Worm (Caenorhabditis elegans) whole organism, late embryonic: ENCODE measurements around the gene ZC449.4.
A peak's percentile ranks its signal among the peaks of the same experiment; 100 is the strongest.

Experiments used
- C08G9.2 ChIP-seq: sonication (generic microtip); optimal IDR thresholded peaks from 2 replicates; lab custom pipeline; 2016; ENCODE audit warnings: mild to moderate bottlenecking, missing genetic modification characterization, moderate library complexity, missing compliant biosample characterization
- C38D4.7 ChIP-seq: fragments of 200-800 bp; sonication (Bioruptor generic); optimal IDR thresholded peaks from 2 replicates; lab custom pipeline; 2018; ENCODE audit warnings: mild to moderate bottlenecking, missing genetic modification characterization, moderate library complexity, missing compliant biosample characterization
- F13H6.1 ChIP-seq: sonication (generic microtip); optimal IDR thresholded peaks from 2 replicates; lab custom pipeline; 2016; ENCODE audit warnings: missing genetic modification characterization, missing compliant biosample characterization
- K02D7.2 ChIP-seq: sonication (generic microtip); optimal IDR thresholded peaks from 2 replicates; lab custom pipeline; 2017; ENCODE audit warnings: mild to moderate bottlenecking, missing genetic modification characterization, missing compliant biosample characterization
- K09A11.1 ChIP-seq: sonication (generic microtip); optimal IDR thresholded peaks from 2 replicates; lab custom pipeline; 2017; ENCODE audit warnings: antibody characterized with exemption, mild to moderate bottlenecking, missing genetic modification characterization, missing compliant biosample characterization; ENCODE audit not compliant: insufficient read depth
- T23F11.4 ChIP-seq: fragments of 200-800 bp; sonication (Bioruptor generic); optimal IDR thresholded peaks from 2 replicates; lab custom pipeline; 2018; ENCODE audit warnings: mild to moderate bottlenecking, missing genetic modification characterization, missing compliant biosample characterization
- ama-1 ChIP-seq: fragments of 150-350 bp; optimal IDR thresholded peaks from 2 replicates; lab custom pipeline; 2014
- ceh-14 ChIP-seq: sonication (generic microtip); optimal IDR thresholded peaks from 2 replicates; lab custom pipeline; 2016; ENCODE audit warnings: missing genotype, missing genetic modification characterization, missing compliant biosample characterization
- ceh-19 ChIP-seq: fragments of 200-800 bp; sonication (Bioruptor generic); optimal IDR thresholded peaks from 2 replicates; lab custom pipeline; 2018; ENCODE audit warnings: mild to moderate bottlenecking, missing genetic modification characterization, missing compliant biosample characterization
- ceh-2 ChIP-seq: sonication (generic microtip); optimal IDR thresholded peaks from 2 replicates; lab custom pipeline; 2016; ENCODE audit warnings: missing genotype, missing genetic modification characterization, missing compliant biosample characterization
- ceh-24 ChIP-seq: sonication (generic microtip); optimal IDR thresholded peaks from 2 replicates; lab custom pipeline; 2016; ENCODE audit warnings: mild to moderate bottlenecking, missing genetic modification characterization, missing compliant biosample characterization
- ceh-34 ChIP-seq: sonication (generic microtip); optimal IDR thresholded peaks from 2 replicates; lab custom pipeline; 2016; ENCODE audit warnings: mild to moderate bottlenecking, missing genetic modification characterization, missing compliant biosample characterization
- ceh-45 ChIP-seq: fragments of 200-800 bp; sonication (Bioruptor generic); IDR thresholded peaks from 2 replicates; pipeline ENCODE4 v1.3.6; 2022; ENCODE audit warnings: missing genetic modification reagents, missing genetic modification characterization, missing compliant biosample characterization
- ceh-9 ChIP-seq: sonication (generic microtip); optimal IDR thresholded peaks from 2 replicates; lab custom pipeline; 2016; ENCODE audit warnings: mild to moderate bottlenecking, missing genetic modification characterization, inconsistent platforms, missing compliant biosample characterization
- dve-1 ChIP-seq: sonication (generic microtip); optimal IDR thresholded peaks from 2 replicates; lab custom pipeline; 2017; ENCODE audit warnings: antibody characterized with exemption, mild to moderate bottlenecking, missing genetic modification characterization, missing compliant biosample characterization
- elt-2 ChIP-seq: sonication (generic microtip); optimal IDR thresholded peaks from 2 replicates; lab custom pipeline; 2016; ENCODE audit warnings: missing genetic modification reagents, missing genetic modification characterization, missing compliant biosample characterization
- elt-4 ChIP-seq: sonication (generic microtip); optimal IDR thresholded peaks from 2 replicates; lab custom pipeline; 2016; ENCODE audit warnings: missing genetic modification characterization, missing compliant biosample characterization
- eyg-1 ChIP-seq: sonication (generic microtip); optimal IDR thresholded peaks from 2 replicates; lab custom pipeline; 2016; ENCODE audit warnings: missing genotype, missing genetic modification characterization, missing compliant biosample characterization
- fax-1 ChIP-seq: sonication (generic microtip); optimal IDR thresholded peaks from 2 replicates; lab custom pipeline; 2016; ENCODE audit warnings: missing genotype, missing genetic modification characterization, missing compliant biosample characterization
- fkh-10 ChIP-seq: fragments of 150-350 bp; optimal IDR thresholded peaks from 2 replicates; lab custom pipeline; 2014; ENCODE audit warnings: missing biosample characterization, missing genetic modification reagents, missing genetic modification characterization
- gmeb-2 ChIP-seq: sonication (generic microtip); optimal IDR thresholded peaks from 2 replicates; lab custom pipeline; 2016; ENCODE audit warnings: missing genetic modification characterization, inconsistent platforms, missing compliant biosample characterization
- hlh-15 ChIP-seq: sonication (generic microtip); optimal IDR thresholded peaks from 2 replicates; lab custom pipeline; 2016; ENCODE audit warnings: missing genetic modification characterization, missing compliant biosample characterization
- lin-11 ChIP-seq: fragments of 200-800 bp; sonication (Bioruptor generic); optimal IDR thresholded peaks from 2 replicates; lab custom pipeline; 2018; ENCODE audit warnings: mild to moderate bottlenecking, missing genetic modification characterization, missing compliant biosample characterization
- mec-3 ChIP-seq: sonication (generic microtip); optimal IDR thresholded peaks from 2 replicates; lab custom pipeline; 2016; ENCODE audit warnings: borderline replicate concordance, missing genetic modification characterization, missing compliant biosample characterization
- nfya-1 ChIP-seq: sonication (generic microtip); optimal IDR thresholded peaks from 2 replicates; lab custom pipeline; 2017; ENCODE audit warnings: missing genetic modification characterization, mild to moderate bottlenecking, missing compliant biosample characterization, antibody characterized with exemption, moderate library complexity
- nhr-232 ChIP-seq: sonication (generic microtip); optimal IDR thresholded peaks from 2 replicates; lab custom pipeline; 2016; ENCODE audit warnings: missing genetic modification characterization, missing compliant biosample characterization
- npax-4 ChIP-seq: sonication (generic microtip); optimal IDR thresholded peaks from 2 replicates; lab custom pipeline; 2016; ENCODE audit warnings: missing genetic modification characterization, missing compliant biosample characterization
- odd-2 ChIP-seq: sonication (generic microtip); optimal IDR thresholded peaks from 2 replicates; lab custom pipeline; 2017; ENCODE audit warnings: antibody characterized with exemption, mild to moderate bottlenecking, missing genetic modification characterization, missing compliant biosample characterization
- pag-3 ChIP-seq: sonication (generic microtip); optimal IDR thresholded peaks from 2 replicates; lab custom pipeline; 2016; ENCODE audit warnings: missing compliant biosample characterization, missing genetic modification characterization, borderline replicate concordance
- pax-1 ChIP-seq: fragments of 150-350 bp; optimal IDR thresholded peaks from 2 replicates; lab custom pipeline; 2014; ENCODE audit warnings: missing biosample characterization, missing genetic modification characterization
- pha-2 ChIP-seq: sonication (generic microtip); optimal IDR thresholded peaks from 2 replicates; lab custom pipeline; 2017; ENCODE audit warnings: mild to moderate bottlenecking, missing genetic modification characterization, missing compliant biosample characterization
- sox-2 ChIP-seq: fragments of 200-800 bp; sonication (Bioruptor generic); IDR thresholded peaks from 2 replicates; pipeline ENCODE4 v1.3.6; 2022; ENCODE audit warnings: missing genetic modification reagents, missing genetic modification characterization, missing compliant biosample characterization
- sox-4 ChIP-seq: sonication (generic microtip); optimal IDR thresholded peaks from 2 replicates; lab custom pipeline; 2017; ENCODE audit warnings: mild to moderate bottlenecking, missing genetic modification characterization, inconsistent platforms, missing compliant biosample characterization
- syd-9 ChIP-seq: sonication (generic microtip); optimal IDR thresholded peaks from 2 replicates; lab custom pipeline; 2016; ENCODE audit warnings: mild to moderate bottlenecking, missing genetic modification characterization, moderate library complexity, missing compliant biosample characterization
- ttx-3 ChIP-seq: sonication (generic microtip); optimal IDR thresholded peaks from 2 replicates; lab custom pipeline; 2016; ENCODE audit warnings: missing genetic modification reagents, missing genetic modification characterization, missing compliant biosample characterization
- unc-3 ChIP-seq, 2 experiments: fragments of 200-800 bp in 1 of 2; sonication (Bioruptor generic) in 1 of 2; sonication (generic microtip) in 1 of 2; conservative IDR thresholded peaks in 1 of 2; optimal IDR thresholded peaks in 1 of 2; 2 replicates each; pipeline versions ENCODE4 v1.3.6 to Lab custom; 2016 to 2022; ENCODE audit warnings: missing compliant biosample characterization in 2 of 2, missing genetic modification characterization in 2 of 2, missing genetic modification reagents in 1 of 2
- unc-55 ChIP-seq: sonication (generic microtip); optimal IDR thresholded peaks from 2 replicates; lab custom pipeline; 2017; ENCODE audit warnings: missing biosample characterization, missing genetic modification reagents, missing genetic modification characterization
- unc-86 ChIP-seq: sonication (generic microtip); optimal IDR thresholded peaks from 2 replicates; lab custom pipeline; 2016; ENCODE audit warnings: missing genetic modification characterization, missing compliant biosample characterization
- zip-5 ChIP-seq: sonication (generic microtip); optimal IDR thresholded peaks from 2 replicates; lab custom pipeline; 2016; ENCODE audit warnings: missing genetic modification characterization, missing compliant biosample characterization
- ztf-16 ChIP-seq: sonication (generic microtip); optimal IDR thresholded peaks from 2 replicates; lab custom pipeline; 2017; ENCODE audit warnings: missing genetic modification characterization, missing compliant biosample characterization

Gene ZC449.4

ce11 chrX:5013826-5014225, 19.9 kb downstream of the ZC449.4 start, which contains the start of gene ZC449.7:
Gene ZC449.7, plus strand, starts transcription at chrX:5014074.
- no peak for TF ChIP-seq fkh-10
- no peak for TF ChIP-seq syd-9 (tag; lab: Kevin White, UChicago)
- TF ChIP-seq ceh-19 (GFP tag; lab: Kevin White, UChicago): no peak
- TF ChIP-seq ceh-24: no peak
- no peak for TF ChIP-seq K02D7.2
- no peak for TF ChIP-seq sox-2 (GFP tag; lab: Robert Waterston, UW)
- TF ChIP-seq elt-2 (tag; lab: Kevin White, UChicago): no peak
- no peak for TF ChIP-seq pha-2 (tag; lab: Kevin White, UChicago)
- no peak for TF ChIP-seq C08G9.2
- no peak for TF ChIP-seq nhr-232 (tag; lab: Kevin White, UChicago)
- no peak for TF ChIP-seq odd-2 (tag; lab: Kevin White, UChicago)
- no peak for TF ChIP-seq unc-55
- TF ChIP-seq sox-4 (tag; lab: Kevin White, UChicago): no peak
- TF ChIP-seq ceh-2: no peak
- TF ChIP-seq C38D4.7 (GFP tag; lab: Kevin White, UChicago): no peak
- no peak for TF ChIP-seq unc-3 (GFP tag; conservative IDR thresholded peaks at IDR 0.05; lab: Robert Waterston, UW)
- TF ChIP-seq unc-3 (tag; optimal IDR thresholded peaks at IDR 0.05; lab: Kevin White, UChicago): no peak
- TF ChIP-seq F13H6.1: no peak

DNA sequence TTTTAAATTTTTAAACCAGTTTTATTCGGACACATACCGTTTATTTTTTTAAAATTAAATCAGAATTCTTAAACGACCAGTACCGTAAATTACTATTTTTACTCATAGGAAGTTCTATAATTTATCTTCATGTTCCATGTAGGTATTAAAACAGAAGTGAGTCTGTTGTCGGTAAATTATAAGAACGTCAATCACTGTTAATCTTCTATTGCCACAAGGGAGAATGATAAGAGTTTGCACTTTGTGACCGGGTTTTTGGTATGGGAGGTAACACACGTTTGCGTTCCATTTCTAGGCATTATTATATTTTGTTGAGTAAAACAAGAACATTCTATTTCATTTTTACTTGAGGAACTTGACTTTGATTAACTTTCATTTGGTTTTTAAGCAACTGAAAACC, 24.8 kb downstream of the ZC449.4 start, which contains the start of gene hsd-3:
Gene hsd-3, plus strand, starts transcription at position 301 of the 400 bp plus-strand sequence.
- TF ChIP-seq elt-2 (tag; lab: Kevin White, UChicago) (no peak), ceh-14 (tag; lab: Kevin White, UChicago) (no peak), mec-3 (tag; lab: Kevin White, UChicago) (no peak), nfya-1 (no peak), ttx-3 (tag; lab: Kevin White, UChicago) (no peak), dve-1 (tag; lab: Kevin White, UChicago) (no peak), elt-4 (tag; lab: Kevin White, UChicago) (no peak), npax-4 (tag; lab: Kevin White, UChicago) (no peak), ceh-45 (GFP tag; lab: Robert Waterston, UW) (no peak), unc-86 (tag; lab: Kevin White, UChicago) (no peak), zip-5 (no peak), eyg-1 (tag; lab: Kevin White, UChicago) (no peak), sox-4 (tag; lab: Kevin White, UChicago) (no peak), pag-3 (no peak), ama-1 (lab: Kevin White, UChicago) (no peak), fkh-10 (no peak), F13H6.1 (no peak), fax-1 (tag; lab: Kevin White, UChicago) (no peak), T23F11.4 (no peak)

ce11 chrX:5006972-5007371, 26.8 kb downstream of the ZC449.4 start:
- peak; percentile 41 for TF ChIP-seq elt-2 (tag; lab: Kevin White, UChicago)
- TF ChIP-seq fkh-10: no peak

- TF ChIP-seq ceh-45 (GFP tag; lab: Robert Waterston, UW) (no peak), ztf-16 (tag; lab: Kevin White, UChicago) (no peak), odd-2 (tag; lab: Kevin White, UChicago) (no peak), K09A11.1 (tag; lab: Kevin White, UChicago) (no peak), unc-3 (GFP tag; conservative IDR thresholded peaks at IDR 0.05; lab: Robert Waterston, UW) (no peak), unc-3 (tag; optimal IDR thresholded peaks at IDR 0.05; lab: Kevin White, UChicago) (no peak), ceh-34 (tag; lab: Kevin White, UChicago) (no peak), sox-2 (GFP tag; lab: Robert Waterston, UW) (no peak), lin-11 (tag; lab: Kevin White, UChicago) (no peak), pax-1 (tag; lab: Kevin White, UChicago) (no peak), F13H6.1 (no peak), ceh-9 (tag; lab: Kevin White, UChicago) (no peak), hlh-15 (tag; lab: Kevin White, UChicago) (no peak), gmeb-2 (tag; lab: Kevin White, UChicago) (no peak), nhr-232 (tag; lab: Kevin White, UChicago) (no peak)
Observed at ce11 chrX:5004940-5005339, 28.8 kb downstream of the ZC449.4 start, which contains the start of gene hsd-2. Gene hsd-2, plus strand, starts transcription at chrX:5005240.
